Worm (Caenorhabditis elegans) whole organism, young adult: ENCODE data around the gene lys-5.

Source experiments
- B0035.1 ChIP-seq: sonication (generic microtip); optimal IDR thresholded peaks from 2 replicates; lab custom pipeline; 2016; ENCODE audit warnings: missing genetic modification characterization, mild to moderate bottlenecking, missing compliant biosample characterization, missing genotype, missing genetic modification reagents
- B0336.3 ChIP-seq: fragments of 200-800 bp; sonication (Bioruptor generic); IDR thresholded peaks from 2 replicates; pipeline ENCODE4 v1.3.6; 2022; ENCODE audit warnings: missing genetic modification characterization, missing compliant biosample characterization
- F57A8.1 ChIP-seq: fragments of 200-800 bp; sonication (Bioruptor generic); optimal IDR thresholded peaks from 2 replicates; lab custom pipeline; 2018; ENCODE audit warnings: mild to moderate bottlenecking, missing genetic modification characterization, moderate library complexity, missing compliant biosample characterization
- K12H6.12 ChIP-seq: fragments of 200-800 bp; sonication (Bioruptor generic); optimal IDR thresholded peaks from 2 replicates; lab custom pipeline; 2018; ENCODE audit warnings: mild to moderate bottlenecking, missing genetic modification characterization, missing compliant biosample characterization
- Y95B8A.8 ChIP-seq: fragments of 200-800 bp; sonication (Bioruptor generic); IDR thresholded peaks from 2 replicates; pipeline ENCODE4 v1.3.6; 2022; ENCODE audit warnings: missing genetic modification reagents, missing genetic modification characterization, missing compliant biosample characterization
- ama-1 ChIP-seq, 3 experiments: fragments of 150-350 bp in 1 of 3; sonication (generic microtip) in 2 of 3; optimal IDR thresholded peaks; 2 replicates each; lab custom pipeline; 2014 to 2018; ENCODE audit warnings: missing biosample characterization in 2 of 3, missing genetic modification characterization in 2 of 3, missing genetic modification reagents in 2 of 3
- aptf-2 ChIP-seq: fragments of 200-800 bp; sonication (Bioruptor generic); conservative IDR thresholded peaks from 2 replicates; pipeline ENCODE4 v1.3.6; 2022; ENCODE audit warnings: missing genetic modification reagents, missing genetic modification characterization, missing compliant biosample characterization
- dox-1 ChIP-seq: fragments of 200-800 bp; sonication (Bioruptor generic); IDR thresholded peaks from 2 replicates; pipeline ENCODE4 v1.3.6; 2022; ENCODE audit warnings: missing genetic modification reagents, missing genetic modification characterization, missing compliant biosample characterization
- pha-4 ChIP-seq: fragments of 150-350 bp; sonication (generic microtip); optimal IDR thresholded peaks from 2 replicates; lab custom pipeline; 2014; ENCODE audit warnings: missing biosample characterization, missing genetic modification reagents, missing genetic modification characterization
- somi-1 ChIP-seq: fragments of 200-800 bp; sonication (Bioruptor generic); optimal IDR thresholded peaks from 2 replicates; lab custom pipeline; 2018; ENCODE audit warnings: mild to moderate bottlenecking, missing genetic modification characterization, missing compliant biosample characterization
- ztf-6 ChIP-seq: fragments of 200-800 bp; sonication (Bioruptor generic); IDR thresholded peaks from 2 replicates; pipeline ENCODE4 v1.3.6; 2022; ENCODE audit warnings: missing genetic modification reagents, missing genetic modification characterization, missing compliant biosample characterization

ce11 chrIV:11622336-11622735 lies 3.0 kb downstream of the lys-5 start:
- TF ChIP-seq aptf-2 (GFP tag; lab: Robert Waterston, UW) (no peak), ama-1 (optimal IDR thresholded peaks at IDR 0.05; lab: Kevin White, UChicago) (no peak), ama-1 (GFP tag; optimal IDR thresholded peaks at IDR 0.05; lab: Kevin White, UChicago) (no peak), F57A8.1 (GFP tag; lab: Kevin White, UChicago) (no peak), B0035.1 (no peak), B0336.3 (GFP tag; lab: Robert Waterston, UW) (no peak), pha-4 (tag; lab: Kevin White, UChicago) (no peak), Y95B8A.8 (GFP tag; lab: Robert Waterston, UW) (no peak), ztf-6 (GFP tag; lab: Robert Waterston, UW) (no peak), somi-1 (no peak), dox-1 (GFP tag; lab: Robert Waterston, UW) (no peak), K12H6.12 (tag; lab: Kevin White, UChicago) (no peak)
